Fruit fly (Drosophila melanogaster): ENCODE data around the gene CG10588.

CG10588 gene

dm6 chr3L:21009405-21010120, 52.8 kb downstream of the CG10588 start (continued):
- TF ChIP-seq bigmax (GFP tag; optimal IDR thresholded peaks at IDR 0.05) (peak; percentile 13), grau (tag; optimal IDR thresholded peaks at IDR 0.05) (no peak), CG3838 (GFP tag; optimal IDR thresholded peaks at IDR 0.05) (no peak), CG12236 (GFP tag; optimal IDR thresholded peaks at IDR 0.05) (no peak), ato (GFP tag; IDR thresholded peaks at IDR 0.05; ENCODE audit: partially characterized antibody) (no peak), Ravus (GFP tag; IDR thresholded peaks at IDR 0.05) (no peak), lbe (GFP tag; optimal IDR thresholded peaks at IDR 0.05) (peak; percentile 71), CG12155 (GFP tag; optimal IDR thresholded peaks at IDR 0.05) (peak; percentile 46), bbx (GFP tag; IDR thresholded peaks at IDR 0.05; ENCODE audit: partially characterized antibody) (peak; percentile 34; the same call in 1 of the 2 replicates), MESR4 (GFP tag; optimal IDR thresholded peaks at IDR 0.05) (no peak), az2 (GFP tag; optimal IDR thresholded peaks at IDR 0.05) (peak; percentile 31), CG10147 (GFP tag; optimal IDR thresholded peaks at IDR 0.05) (no peak), CG4404 (GFP tag; IDR thresholded peaks at IDR 0.05) (no peak), pnt (GFP tag; optimal IDR thresholded peaks at IDR 0.05) (peak; percentile 5), gce (GFP tag; IDR thresholded peaks at IDR 0.05) (no peak), sisA (GFP tag; IDR thresholded peaks at IDR 0.05) (peak; percentile 63), trh (GFP tag; optimal IDR thresholded peaks at IDR 0.05) (no peak), CG8478 (optimal IDR thresholded peaks at IDR 0.05) (no peak), CG12299 (tag; optimal IDR thresholded peaks at IDR 0.05) (no peak), Deaf1 (tag; optimal IDR thresholded peaks at IDR 0.05) (peak; percentile 18), CG13296 (GFP tag; optimal IDR thresholded peaks at IDR 0.05) (peak; percentile 31), E2f2 (GFP tag; IDR thresholded peaks at IDR 0.05) (0 out of 2 replicates have a peak, but pooled peaks have one; percentile 39), CG8089 (GFP tag; optimal IDR thresholded peaks at IDR 0.05) (no peak), tll (GFP tag; optimal IDR thresholded peaks at IDR 0.05) (no peak), CG7271 (tag; optimal IDR thresholded peaks at IDR 0.05) (no peak), ham (GFP tag; IDR thresholded peaks at IDR 0.05) (no peak), CG1647 (GFP tag; optimal IDR thresholded peaks at IDR 0.05) (no peak), CG16863 (GFP tag; optimal IDR thresholded peaks at IDR 0.05) (peak; percentile 58), CG2712 (tag; optimal IDR thresholded peaks at IDR 0.05) (no peak), CG6689 (GFP tag; IDR thresholded peaks at IDR 0.05) (peak; percentile 73), lmd (GFP tag; IDR thresholded peaks at IDR 0.05) (no peak; the same call in 1 of the 2 replicates), sob (GFP tag; IDR thresholded peaks at IDR 0.05) (peak; percentile 41; the same call in 1 of the 2 replicates), zfh2 (GFP tag; optimal IDR thresholded peaks at IDR 0.05) (peak; percentile 11), usp (GFP tag; optimal IDR thresholded peaks at IDR 0.05) (no peak), CG1233 (GFP tag; optimal IDR thresholded peaks at IDR 0.05) (peak; percentile 26), CG8290 (GFP tag; optimal IDR thresholded peaks at IDR 0.05) (no peak), CG8290 (tag; optimal IDR thresholded peaks at IDR 0.05) (peak in 1 of 2 experiments; percentile 15), Dip3 (GFP tag; optimal IDR thresholded peaks at IDR 0.05) (no peak), CG2116 (GFP tag; optimal IDR thresholded peaks at IDR 0.05) (peak; percentile 20), fu2 (GFP tag; optimal IDR thresholded peaks at IDR 0.05) (peak; percentile 33), Antp (GFP tag; optimal IDR thresholded peaks at IDR 0.05) (peak; percentile 54), ara (GFP tag; IDR thresholded peaks at IDR 0.05) (peak; percentile 50), Hr51 (GFP tag; optimal IDR thresholded peaks at IDR 0.05) (peak in 1 of 2 experiments; percentile 46), Dp (GFP tag; optimal IDR thresholded peaks at IDR 0.05) (no peak), Ets97D (GFP tag; optimal IDR thresholded peaks at IDR 0.05) (no peak), luna (GFP tag; optimal IDR thresholded peaks at IDR 0.05) (no peak), p53 (GFP tag; optimal IDR thresholded peaks at IDR 0.05) (no peak), bsh (GFP tag; optimal IDR thresholded peaks at IDR 0.05) (peak; percentile 52 to 69), pfk (GFP tag; optimal IDR thresholded peaks at IDR 0.05) (no peak), CG12391 (tag; optimal IDR thresholded peaks at IDR 0.05) (peak; percentile 48), Optix (GFP tag; IDR thresholded peaks at IDR 0.05) (peak; percentile 67; the same call in 2 of the 3 replicates)

Measured in whole organism, embryonic.